Worm (Caenorhabditis elegans) whole organism, L1 larva: ENCODE data around the gene nhr-291.
"Not testable (repeated sequence)": the region's sequence is repeated elsewhere in the genome, so short reads cannot be mapped to it uniquely, and the experiment has no call there.

Source experiments
- irx-1 ChIP-seq: sonication (generic microtip); optimal IDR thresholded peaks from 2 replicates; lab custom pipeline; 2016; ENCODE audit warnings: missing genetic modification characterization, missing compliant biosample characterization
- nhr-11 ChIP-seq: fragments of 150-350 bp; optimal IDR thresholded peaks from 2 replicates; lab custom pipeline; 2014; ENCODE audit warnings: missing biosample characterization, missing genetic modification characterization

DNA sequence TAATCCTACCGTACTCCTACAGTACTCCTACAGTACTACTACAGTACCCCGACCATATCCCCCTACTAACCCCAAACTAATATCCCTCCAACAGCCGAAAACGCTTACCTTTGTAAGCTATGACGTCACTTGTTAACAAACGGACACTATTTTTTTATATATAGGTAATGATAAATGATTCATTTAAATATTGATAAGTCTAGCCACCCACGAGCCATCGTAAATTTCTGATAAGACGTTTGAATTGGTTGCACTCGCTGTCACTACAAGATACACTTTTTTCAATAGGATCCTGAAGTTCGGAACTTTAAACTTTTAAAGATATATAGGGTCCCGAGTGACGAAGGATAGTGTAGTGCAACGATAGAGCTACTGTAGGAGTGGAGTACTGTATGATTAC, 3.9 kb downstream of the nhr-291 start, which contains the start of gene nhr-247:
- TF ChIP-seq nhr-11, irx-1 (tag; lab: Kevin White, UChicago): not testable (repeated sequence)
